Worm (Caenorhabditis elegans): ENCODE data around the gene F35D11.3.

- TF ChIP-seq T22C8.4 (GFP tag; IDR thresholded peaks at IDR 0.05), result no peak
- TF ChIP-seq flt-1 (GFP tag; IDR thresholded peaks at IDR 0.05), result no peak
- no peak for TF ChIP-seq ztf-23 (GFP tag; IDR thresholded peaks at IDR 0.05)
- no peak for TF ChIP-seq klf-2 (GFP tag; conservative IDR thresholded peaks at IDR 0.05)
- no peak for TF ChIP-seq tab-1 (GFP tag; IDR thresholded peaks at IDR 0.05)
These were observed 30.8 kb upstream of the F35D11.3 start for ce11 chrII:4577391-4577790.
